Worm (Caenorhabditis elegans): ENCODE measurements around the gene cdc-25.3.

ce11 chrIII:8956146-8956646 lies 38.5 kb upstream of the cdc-25.3 start, which contains the start of the genes ZK643.5 and ZK643.2:
- TF ChIP-seq him-1 (tag; optimal IDR thresholded peaks at IDR 0.05): no peak
- peak; percentile 82 for TF ChIP-seq W03F9.2 (tag; optimal IDR thresholded peaks at IDR 0.05)

All from whole organism, L4/young adult.